Worm (Caenorhabditis elegans): ENCODE measurements around the gene idpc-1.
A peak's percentile ranks its signal among the peaks of the same experiment; 100 is the strongest.

Gene idpc-1

ce11 chrIII:11463726-11464125 lies 36.7 kb downstream of the idpc-1 start (continued):
- TF ChIP-seq ztf-28 (GFP tag; IDR thresholded peaks at IDR 0.05) (no peak), nhr-90 (tag; optimal IDR thresholded peaks at IDR 0.05) (peak; percentile 36), ceh-79 (tag; optimal IDR thresholded peaks at IDR 0.05) (peak; percentile 59), mel-28 (tag; optimal IDR thresholded peaks at IDR 0.05; ENCODE audit: borderline replicate concordance) (peak; percentile 30), snpc-4 (GFP tag; optimal IDR thresholded peaks at IDR 0.05) (peak; percentile 93), snpc-4 (tag; optimal IDR thresholded peaks at IDR 0.05) (peak; percentile 98 to 99 (median 99)), let-526 (GFP tag; IDR thresholded peaks at IDR 0.05) (no peak), lin-35 (GFP tag; optimal IDR thresholded peaks at IDR 0.05) (no peak), chd-7 (tag; optimal IDR thresholded peaks at IDR 0.05) (peak; percentile 49), ztf-26 (tag; optimal IDR thresholded peaks at IDR 0.05) (peak; percentile 66), K11D2.4 (GFP tag; IDR thresholded peaks at IDR 0.05) (no peak), aptf-3 (GFP tag; IDR thresholded peaks at IDR 0.05) (no peak), ztf-25 (GFP tag; IDR thresholded peaks at IDR 0.05) (no peak), xnd-1 (tag; optimal IDR thresholded peaks at IDR 0.05) (no peak), zfh-2 (GFP tag; conservative IDR thresholded peaks at IDR 0.05) (peak; percentile 97), mxl-1 (tag; optimal IDR thresholded peaks at IDR 0.05) (no peak), somi-1 (GFP tag; optimal IDR thresholded peaks at IDR 0.05) (no peak), F52B5.7 (tag; optimal IDR thresholded peaks at IDR 0.05) (peak; percentile 46), pbrm-1 (GFP tag; IDR thresholded peaks at IDR 0.05) (peak; percentile 66), ceh-58 (GFP tag; IDR thresholded peaks at IDR 0.05) (no peak), mcd-1 (GFP tag; IDR thresholded peaks at IDR 0.05) (peak; percentile 68), madf-10 (tag; optimal IDR thresholded peaks at IDR 0.05) (peak; percentile 72), bed-2 (GFP tag; IDR thresholded peaks at IDR 0.05) (no peak), lin-40 (tag; optimal IDR thresholded peaks at IDR 0.05) (peak; percentile 62), bed-1 (GFP tag; IDR thresholded peaks at IDR 0.05) (no peak), Y53G8AR.9 (GFP tag; conservative IDR thresholded peaks at IDR 0.05) (0 out of 2 replicates have a peak, but pooled peaks have one; percentile 35), dpl-1 (GFP tag; optimal IDR thresholded peaks at IDR 0.05) (no peak), hmg-20 (GFP tag; IDR thresholded peaks at IDR 0.05) (0 out of 2 replicates have a peak, but pooled peaks have one; percentile 13), dpff-1 (tag; optimal IDR thresholded peaks at IDR 0.05) (no peak), nfya-2 (GFP tag; IDR thresholded peaks at IDR 0.05) (no peak), snpc-1.3 (tag; optimal IDR thresholded peaks at IDR 0.05; ENCODE audit: insufficient read depth) (no peak), mes-4 (tag; optimal IDR thresholded peaks at IDR 0.05) (no peak), sea-2 (GFP tag; IDR thresholded peaks at IDR 0.05) (no peak), egl-18 (GFP tag; IDR thresholded peaks at IDR 0.05) (no peak), F37B4.10 (GFP tag; IDR thresholded peaks at IDR 0.05) (no peak), F23B12.7 (tag; optimal IDR thresholded peaks at IDR 0.05; ENCODE audit: insufficient read depth) (no peak), T07F8.4 (tag; optimal IDR thresholded peaks at IDR 0.05) (no peak), F39B2.1 (GFP tag; IDR thresholded peaks at IDR 0.05) (no peak), gei-17 (GFP tag; optimal IDR thresholded peaks at IDR 0.05) (no peak), ceh-91 (GFP tag; IDR thresholded peaks at IDR 0.05) (no peak), madf-6 (GFP tag; IDR thresholded peaks at IDR 0.05) (no peak), nhr-27 (tag; optimal IDR thresholded peaks at IDR 0.05) (no peak), rec-8 (tag; optimal IDR thresholded peaks at IDR 0.05) (no peak), ceh-27 (GFP tag; optimal IDR thresholded peaks at IDR 0.05) (peak; percentile 32), attf-5 (GFP tag; optimal IDR thresholded peaks at IDR 0.05) (peak; percentile 33), ceh-40 (GFP tag; IDR thresholded peaks at IDR 0.05) (no peak), T26A5.8 (tag; optimal IDR thresholded peaks at IDR 0.05) (no peak), nhr-80 (tag; optimal IDR thresholded peaks at IDR 0.05) (peak; percentile 64), lsl-1 (GFP tag; optimal IDR thresholded peaks at IDR 0.05) (no peak), unc-130 (GFP tag; optimal IDR thresholded peaks at IDR 0.05) (no peak)
